Worm (Caenorhabditis elegans) whole organism, L3 larva: ENCODE results near the gene C03G6.17.
"Not testable (repeated sequence)": the region's sequence is repeated elsewhere in the genome, so short reads cannot be mapped to it uniquely, and the experiment has no call there.

Source experiments
- R02D3.7 ChIP-seq: fragments of 150-350 bp; optimal IDR thresholded peaks from 2 replicates; lab custom pipeline; 2014; ENCODE audit warnings: missing biosample characterization, missing genetic modification characterization
- ZK546.5 ChIP-seq: sonication (generic microtip); optimal IDR thresholded peaks from 2 replicates; lab custom pipeline; 2017; ENCODE audit warnings: missing biosample characterization, missing genetic modification characterization
- ama-1 ChIP-seq: fragments of 150-350 bp; optimal IDR thresholded peaks from 2 replicates; lab custom pipeline; 2018
- ceh-16 ChIP-seq: sonication (generic microtip); optimal IDR thresholded peaks from 2 replicates; lab custom pipeline; 2017; ENCODE audit warnings: missing biosample characterization, missing genetic modification characterization
- ceh-28 ChIP-seq: fragments of 150-350 bp; optimal IDR thresholded peaks from 2 replicates; lab custom pipeline; 2014; ENCODE audit warnings: missing biosample characterization, missing genetic modification reagents, missing genetic modification characterization
- ceh-82 ChIP-seq: fragments of 150-350 bp; optimal IDR thresholded peaks from 2 replicates; lab custom pipeline; 2014; ENCODE audit warnings: missing biosample characterization, missing genetic modification characterization
- ceh-9 ChIP-seq: sonication (generic microtip); optimal IDR thresholded peaks from 2 replicates; lab custom pipeline; 2018; ENCODE audit warnings: missing biosample characterization, missing genetic modification characterization
- egl-5 ChIP-seq: fragments of 150-350 bp; optimal IDR thresholded peaks from 2 replicates; lab custom pipeline; 2017; ENCODE audit warnings: missing biosample characterization, missing genetic modification reagents, missing genetic modification characterization, inconsistent platforms
- elt-2 ChIP-seq: sonication (generic microtip); optimal IDR thresholded peaks from 2 replicates; lab custom pipeline; 2016; ENCODE audit warnings: missing genetic modification reagents, mild to moderate bottlenecking, missing genetic modification characterization, missing compliant biosample characterization
- elt-3 ChIP-seq, 3 experiments: fragments of 150-350 bp in 1 of 3; sonication (generic microtip) in 2 of 3; optimal IDR thresholded peaks; 2 replicates in 2 of 3; 4 replicates in 1 of 3; lab custom pipeline; 2014 to 2017; ENCODE audit warnings: missing biosample characterization in 3 of 3, missing genetic modification characterization in 3 of 3
- eor-1 ChIP-seq, 2 experiments: fragments of 150-350 bp; optimal IDR thresholded peaks; 2 replicates each; lab custom pipeline; 2014 to 2018; ENCODE audit warnings: missing biosample characterization in 2 of 2, missing genetic modification characterization in 2 of 2
- fkh-10 ChIP-seq: sonication (generic microtip); optimal IDR thresholded peaks from 2 replicates; lab custom pipeline; 2017; ENCODE audit warnings: missing biosample characterization, missing genetic modification reagents, missing genetic modification characterization
- hmg-11 ChIP-seq: sonication (generic microtip); optimal IDR thresholded peaks from 2 replicates; lab custom pipeline; 2016; ENCODE audit warnings: missing genetic modification characterization, missing compliant biosample characterization
- lin-15B ChIP-seq: fragments of 150-350 bp; optimal IDR thresholded peaks from 2 replicates; lab custom pipeline; 2014; ENCODE audit warnings: missing biosample characterization, missing genetic modification characterization
- lin-39 ChIP-seq: fragments of 150-350 bp; optimal IDR thresholded peaks from 2 replicates; lab custom pipeline; 2018; ENCODE audit warnings: missing biosample characterization, missing genetic modification reagents, missing genetic modification characterization
- lsy-12 ChIP-seq: sonication (generic microtip); optimal IDR thresholded peaks from 2 replicates; lab custom pipeline; 2016; ENCODE audit warnings: mild to moderate bottlenecking, missing genetic modification characterization, missing compliant biosample characterization
- mml-1 ChIP-seq: fragments of 150-350 bp; sonication (generic microtip); optimal IDR thresholded peaks from 3 replicates; lab custom pipeline; 2014; ENCODE audit warnings: missing biosample characterization, missing genetic modification characterization
- nfya-1 ChIP-seq: sonication (generic microtip); optimal IDR thresholded peaks from 2 replicates; lab custom pipeline; 2017; ENCODE audit warnings: missing genetic modification characterization, mild to moderate bottlenecking, missing compliant biosample characterization, antibody characterized with exemption, moderate library complexity; ENCODE audit not compliant: insufficient read depth
- nhr-12 ChIP-seq: fragments of 150-350 bp; optimal IDR thresholded peaks from 2 replicates; lab custom pipeline; 2014; ENCODE audit warnings: missing biosample characterization, missing genetic modification characterization
- nhr-237 ChIP-seq: fragments of 150-350 bp; optimal IDR thresholded peaks from 2 replicates; lab custom pipeline; 2014; ENCODE audit warnings: missing biosample characterization, missing genetic modification characterization
- nhr-28 ChIP-seq: fragments of 150-350 bp; optimal IDR thresholded peaks from 2 replicates; lab custom pipeline; 2014; ENCODE audit warnings: missing biosample characterization, missing genetic modification characterization
- nhr-43 ChIP-seq: sonication (generic microtip); optimal IDR thresholded peaks from 2 replicates; lab custom pipeline; 2016; ENCODE audit warnings: mild to moderate bottlenecking, missing genetic modification characterization, missing compliant biosample characterization; ENCODE audit not compliant: poor library complexity, severe bottlenecking
- nhr-76 ChIP-seq: fragments of 150-350 bp; sonication (generic microtip); optimal IDR thresholded peaks from 5 replicates; lab custom pipeline; 2014; ENCODE audit warnings: missing biosample characterization, missing genetic modification characterization
- nhr-77 ChIP-seq: fragments of 150-350 bp; optimal IDR thresholded peaks from 2 replicates; lab custom pipeline; 2014; ENCODE audit warnings: missing biosample characterization, missing genetic modification characterization
- pha-4 ChIP-seq: fragments of 150-350 bp; optimal IDR thresholded peaks from 2 replicates; lab custom pipeline; 2014; ENCODE audit warnings: missing biosample characterization, missing genetic modification reagents, missing genetic modification characterization
- pqm-1 ChIP-seq: fragments of 150-350 bp; optimal IDR thresholded peaks from 2 replicates; lab custom pipeline; 2017; ENCODE audit warnings: missing biosample characterization, missing genetic modification characterization, inconsistent platforms
- sea-2 ChIP-seq: fragments of 150-350 bp; sonication (generic microtip); optimal IDR thresholded peaks from 4 replicates; lab custom pipeline; 2014; ENCODE audit warnings: missing biosample characterization, missing genetic modification reagents, missing genetic modification characterization
- skn-1 ChIP-seq: fragments of 150-350 bp; optimal IDR thresholded peaks from 2 replicates; lab custom pipeline; 2014; ENCODE audit warnings: missing biosample characterization, missing genetic modification characterization
- snpc-4 ChIP-seq: fragments of 150-350 bp; optimal IDR thresholded peaks from 2 replicates; lab custom pipeline; 2014; ENCODE audit warnings: missing biosample characterization, missing genetic modification characterization
- tbx-2 ChIP-seq: sonication (generic microtip); optimal IDR thresholded peaks from 2 replicates; lab custom pipeline; 2016; ENCODE audit warnings: mild to moderate bottlenecking, missing genetic modification characterization, missing compliant biosample characterization
- unc-62 ChIP-seq: fragments of 150-350 bp; sonication (generic microtip); optimal IDR thresholded peaks from 4 replicates; lab custom pipeline; 2014; ENCODE audit warnings: missing biosample characterization, missing genetic modification reagents, missing genetic modification characterization
- ztf-4 ChIP-seq: fragments of 150-350 bp; optimal IDR thresholded peaks from 2 replicates; lab custom pipeline; 2014; ENCODE audit warnings: missing biosample characterization, missing genetic modification characterization

Gene C03G6.17

DNA sequence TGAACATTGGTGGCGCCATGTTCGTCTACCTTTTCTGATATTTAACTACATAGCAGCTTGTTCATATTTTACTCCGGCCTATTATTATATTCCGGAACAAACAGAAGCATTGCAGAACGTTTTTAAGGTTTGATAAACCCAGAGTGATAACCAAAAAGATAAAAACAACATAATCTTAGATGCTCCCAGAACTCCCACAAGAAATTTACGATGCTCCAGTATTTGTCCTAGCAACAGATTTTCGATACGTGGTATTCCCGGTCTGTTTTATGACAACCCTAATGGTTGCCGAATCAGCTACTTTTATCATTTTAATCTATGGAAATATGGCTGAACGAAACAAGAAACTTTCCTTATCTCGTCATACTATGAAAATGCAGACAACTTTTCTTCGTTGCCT is 27.3 kb downstream of the C03G6.17 start:
- TF ChIP-seq lsy-12 (tag; lab: Kevin White, UChicago) (no peak), nfya-1 (tag; lab: Kevin White, UChicago) (no peak), elt-3 (tag; optimal IDR thresholded peaks at IDR 0.05; lab: Kevin White, UChicago) (no peak), elt-2 (tag; lab: Kevin White, UChicago) (no peak), nhr-28 (tag; lab: Kevin White, UChicago) (no peak), nhr-237 (no peak), skn-1 (tag; lab: Kevin White, UChicago) (no peak), ceh-28 (no peak), ceh-82 (tag; lab: Kevin White, UChicago) (no peak), pha-4 (tag; lab: Kevin White, UChicago) (no peak), sea-2 (GFP tag; lab: Kevin White, UChicago) (no peak), ztf-4 (tag; lab: Kevin White, UChicago) (no peak), hmg-11 (tag; lab: Kevin White, UChicago) (no peak), ceh-16 (no peak), lin-15B (no peak), fkh-10 (no peak), mml-1 (no peak), nhr-76 (tag; lab: Kevin White, UChicago) (no peak), lin-39 (no peak)

DNA sequence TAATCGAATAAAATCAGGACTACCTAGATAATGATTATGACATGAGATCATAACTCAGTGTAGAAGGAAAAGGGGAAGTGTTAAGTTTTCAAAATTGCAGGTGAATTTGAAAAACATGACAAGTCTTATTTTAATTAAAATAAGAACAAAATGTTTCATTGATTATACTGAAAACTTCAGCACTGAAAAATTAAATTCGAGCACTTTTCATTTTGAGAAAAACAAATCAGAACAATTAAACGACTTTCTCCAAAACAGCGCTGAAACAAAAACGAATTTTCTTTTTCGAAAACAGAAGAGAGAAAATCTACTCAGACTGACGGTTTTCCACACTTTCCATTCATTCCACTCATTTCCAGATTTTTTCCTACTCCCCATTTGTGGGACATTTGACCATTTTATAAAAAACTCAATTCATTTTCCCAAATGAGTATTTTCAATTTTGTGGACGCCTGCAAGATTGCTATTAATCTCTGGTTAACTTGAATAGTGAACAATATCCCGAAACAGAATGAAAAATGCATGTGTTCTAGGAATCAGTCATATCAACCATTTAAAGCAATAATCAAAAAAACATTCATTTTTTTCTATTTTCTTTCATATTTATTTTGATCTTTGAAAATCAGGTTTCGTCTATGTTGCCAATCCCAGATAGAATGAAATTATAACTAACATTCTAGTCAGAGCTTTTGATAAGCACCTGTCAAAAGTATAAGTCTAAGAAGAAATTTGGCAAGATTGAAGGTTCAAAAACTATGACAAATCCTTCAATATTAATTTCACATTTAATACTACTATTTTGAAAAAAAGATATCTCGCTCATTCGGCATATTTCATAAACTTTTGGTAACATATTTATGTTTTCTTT is 28.5 kb downstream of the C03G6.17 start, which contains the start of the genes srh-231 and srh-275:
Gene srh-231, minus strand, starts transcription at position 51 of the 868 bp plus-strand sequence.
Gene srh-275, plus strand, starts transcription at position 818 of the 868 bp plus-strand sequence.
- TF ChIP-seq R02D3.7 (tag; lab: Kevin White, UChicago) (no peak), tbx-2 (tag; lab: Kevin White, UChicago) (no peak), ZK546.5 (no peak), hmg-11 (tag; lab: Kevin White, UChicago) (no peak), fkh-10 (no peak), snpc-4 (tag; lab: Kevin White, UChicago) (no peak), ama-1 (lab: Kevin White, UChicago) (no peak), ztf-4 (tag; lab: Kevin White, UChicago) (no peak), nhr-12 (tag; lab: Kevin White, UChicago) (no peak), pqm-1 (tag; lab: Kevin White, UChicago) (no peak), nhr-77 (tag; lab: Kevin White, UChicago) (no peak), ceh-9 (tag; lab: Kevin White, UChicago) (no peak)

DNA sequence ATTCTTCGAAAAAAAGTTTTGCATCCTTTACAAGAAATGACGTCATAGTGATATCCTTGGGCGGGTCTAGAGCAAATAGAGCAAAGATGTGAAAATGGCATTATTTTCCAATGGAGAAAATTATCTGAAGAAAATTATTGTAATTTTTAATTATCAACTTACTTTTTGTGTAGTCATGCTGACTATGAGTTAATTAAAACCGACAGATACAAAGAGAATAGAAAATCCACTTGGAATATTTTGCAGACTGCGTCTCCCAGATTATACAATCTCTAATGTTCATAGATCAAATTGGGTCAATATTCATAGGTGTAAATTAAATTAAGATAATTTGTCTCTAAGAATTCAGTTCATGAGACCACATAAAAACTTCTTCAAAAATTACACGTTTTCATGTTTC is 31.4 kb downstream of the C03G6.17 start, which contains the start of gene nhr-149:
Gene nhr-149, minus strand, starts transcription at position 101 of the 400 bp plus-strand sequence.
- TF ChIP-seq skn-1 (tag; lab: Kevin White, UChicago) = no peak
- TF ChIP-seq nhr-237 = no peak

DNA sequence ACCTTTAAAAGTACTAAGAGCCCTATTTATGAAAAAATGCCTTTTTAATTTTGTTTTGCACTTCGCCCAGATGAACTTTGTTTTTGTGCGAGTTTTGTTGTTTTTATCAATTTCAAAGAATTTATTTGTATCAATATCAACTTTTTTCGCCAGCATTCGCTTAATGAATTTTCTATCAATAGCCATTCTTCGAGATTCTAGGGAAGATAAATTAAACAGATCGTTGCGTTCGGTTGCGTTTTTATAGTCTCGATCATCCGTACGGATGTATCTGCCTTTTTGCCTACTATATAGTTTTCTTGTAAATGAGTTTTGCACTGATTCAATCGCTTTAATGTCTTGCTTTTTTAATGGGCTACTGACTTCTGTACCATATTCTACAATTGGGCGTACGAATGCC is 35.4 kb downstream of the C03G6.17 start, which contains the start of gene nhr-147:
Gene nhr-147, plus strand, starts transcription at position 301 of the 400 bp plus-strand sequence.
- not testable (repeated sequence) for TF ChIP-seq ama-1 (lab: Kevin White, UChicago); unc-62 (GFP tag; lab: Kevin White, UChicago); egl-5 (tag; lab: Kevin White, UChicago)

DNA sequence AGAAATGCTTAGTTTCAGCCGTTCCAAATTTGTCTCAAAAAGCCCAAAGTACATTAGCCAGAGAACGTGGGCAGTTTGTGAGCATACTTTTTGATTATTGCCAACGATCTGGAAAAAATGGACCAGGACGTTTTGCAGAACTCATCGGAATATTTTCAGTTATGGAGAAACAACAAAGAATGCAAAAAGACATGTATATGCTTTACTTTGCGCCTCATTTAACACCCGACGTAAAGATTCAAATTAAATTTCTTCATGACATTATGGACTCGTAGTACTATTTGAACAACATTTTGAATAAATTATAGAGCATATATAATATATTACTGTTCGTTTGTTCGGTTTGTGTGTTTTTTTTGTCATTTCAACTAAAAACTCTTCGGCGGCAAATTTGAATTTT is 37.4 kb downstream of the C03G6.17 start, which contains the start of gene srh-244:
Gene srh-244, plus strand, starts transcription at position 301 of the 400 bp plus-strand sequence.
- TF ChIP-seq lin-39 (no peak), eor-1 (tag; optimal IDR thresholded peaks at IDR 0.05; lab: Kevin White, UChicago) (no peak), nhr-43 (no peak), nhr-12 (tag; lab: Kevin White, UChicago) (no peak), hmg-11 (tag; lab: Kevin White, UChicago) (no peak)
